Worm (Caenorhabditis elegans) whole organism, midembryonic: ENCODE data around the gene col-150.

ENCODE experiments used
- T22C8.4 ChIP-seq: fragments of 200-800 bp; sonication (Bioruptor generic); IDR thresholded peaks from 2 replicates; pipeline ENCODE4 v1.3.6; 2022; ENCODE audit warnings: missing genetic modification characterization, missing compliant biosample characterization
- cog-1 ChIP-seq: sonication (generic microtip); optimal IDR thresholded peaks from 2 replicates; lab custom pipeline; 2016; ENCODE audit warnings: missing genetic modification characterization, missing compliant biosample characterization
- flt-1 ChIP-seq: fragments of 200-800 bp; sonication (Bioruptor generic); IDR thresholded peaks from 2 replicates; pipeline ENCODE4 v1.3.6; 2022; ENCODE audit warnings: missing genetic modification characterization, missing compliant biosample characterization
- klf-2 ChIP-seq: fragments of 200-800 bp; sonication (Bioruptor generic); conservative IDR thresholded peaks from 2 replicates; pipeline ENCODE4 v1.3.6; 2022; ENCODE audit warnings: missing genetic modification reagents, missing genetic modification characterization, missing compliant biosample characterization
- med-1 ChIP-seq: sonication (generic microtip); optimal IDR thresholded peaks from 2 replicates; lab custom pipeline; 2017; ENCODE audit warnings: missing genetic modification characterization, mild to moderate bottlenecking, missing compliant biosample characterization, antibody characterized with exemption, missing genetic modification reagents; ENCODE audit not compliant: insufficient read depth
- ref-1 ChIP-seq: fragments of 200-800 bp; sonication (Bioruptor generic); conservative IDR thresholded peaks from 2 replicates; pipeline ENCODE4 v1.3.6; 2022; ENCODE audit warnings: missing genetic modification reagents, missing genetic modification characterization, missing compliant biosample characterization
- tab-1 ChIP-seq: fragments of 200-800 bp; sonication (Bioruptor generic); IDR thresholded peaks from 2 replicates; pipeline ENCODE4 v1.3.6; 2022; ENCODE audit warnings: missing genetic modification characterization, missing compliant biosample characterization
- ztf-23 ChIP-seq: fragments of 200-800 bp; sonication (Bioruptor generic); IDR thresholded peaks from 2 replicates; pipeline ENCODE4 v1.3.6; 2022; ENCODE audit warnings: missing genetic modification reagents, missing genetic modification characterization, missing compliant biosample characterization
- ztf-29 ChIP-seq: fragments of 200-800 bp; sonication (Bioruptor generic); IDR thresholded peaks from 2 replicates; pipeline ENCODE4 v1.3.6; 2022; ENCODE audit warnings: missing genetic modification reagents, missing genetic modification characterization, missing compliant biosample characterization

col-150 gene

DNA sequence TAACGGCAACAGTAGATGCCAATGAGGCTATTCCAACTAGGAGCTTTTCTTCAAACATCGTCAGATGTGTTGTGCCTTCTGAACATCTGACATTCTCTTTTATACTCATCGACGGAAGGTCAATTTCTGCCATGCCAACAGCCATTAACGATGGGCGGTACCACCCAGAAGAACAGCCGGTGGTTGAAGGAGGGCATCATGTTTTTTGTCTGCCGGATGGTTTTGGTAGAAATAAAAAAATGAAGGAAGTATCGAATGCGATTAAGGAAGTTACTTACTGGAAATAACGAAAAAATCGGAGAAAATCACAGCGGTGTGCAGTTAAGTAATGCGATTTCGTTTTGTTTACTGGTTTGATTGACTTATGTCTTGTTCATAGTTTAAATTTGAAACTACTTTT is at the start of gene col-150:
TSS of gene col-150 (minus strand) at position 101 of the 400 bp plus-strand sequence.
- TF ChIP-seq tab-1 (GFP tag; lab: Robert Waterston, UW) (no peak), ref-1 (GFP tag; lab: Robert Waterston, UW) (no peak), T22C8.4 (GFP tag; lab: Robert Waterston, UW) (no peak), flt-1 (GFP tag; lab: Robert Waterston, UW) (no peak), cog-1 (tag; lab: Kevin White, UChicago) (no peak), klf-2 (GFP tag; lab: Robert Waterston, UW) (no peak), ztf-23 (no peak), ztf-29 (GFP tag; lab: Robert Waterston, UW) (no peak), med-1 (GFP tag; lab: Kevin White, UChicago) (no peak)

DNA sequence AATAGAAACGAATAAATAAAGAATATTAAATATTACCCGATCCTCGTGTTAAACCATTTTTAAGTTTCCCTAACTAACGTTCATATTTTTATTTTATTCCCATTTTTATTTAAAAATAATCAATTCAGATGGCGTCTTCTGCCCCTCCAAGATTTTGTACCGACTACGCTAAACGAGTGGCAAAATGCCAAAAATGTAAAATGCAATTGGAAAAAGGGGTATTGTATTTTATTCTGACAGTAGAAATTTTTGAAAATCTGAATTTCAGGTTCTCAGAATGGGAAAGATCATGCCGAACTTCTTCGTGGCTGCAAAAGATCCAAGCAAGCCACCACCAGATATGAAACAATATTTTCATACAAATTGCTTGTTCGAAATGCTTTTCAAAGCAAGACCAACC is 48.5 kb upstream of the col-150 start, which contains the start of gene K07C5.3:
TSS of gene K07C5.3 (plus strand) at position 129 of the 400 bp plus-strand sequence.
- TF ChIP-seq ref-1 (GFP tag; lab: Robert Waterston, UW) (no peak), tab-1 (GFP tag; lab: Robert Waterston, UW) (no peak), klf-2 (GFP tag; lab: Robert Waterston, UW) (no peak), flt-1 (GFP tag; lab: Robert Waterston, UW) (no peak), ztf-29 (GFP tag; lab: Robert Waterston, UW) (no peak), ztf-23 (no peak), T22C8.4 (GFP tag; lab: Robert Waterston, UW) (no peak), cog-1 (tag; lab: Kevin White, UChicago) (no peak), med-1 (GFP tag; lab: Kevin White, UChicago) (no peak)

DNA sequence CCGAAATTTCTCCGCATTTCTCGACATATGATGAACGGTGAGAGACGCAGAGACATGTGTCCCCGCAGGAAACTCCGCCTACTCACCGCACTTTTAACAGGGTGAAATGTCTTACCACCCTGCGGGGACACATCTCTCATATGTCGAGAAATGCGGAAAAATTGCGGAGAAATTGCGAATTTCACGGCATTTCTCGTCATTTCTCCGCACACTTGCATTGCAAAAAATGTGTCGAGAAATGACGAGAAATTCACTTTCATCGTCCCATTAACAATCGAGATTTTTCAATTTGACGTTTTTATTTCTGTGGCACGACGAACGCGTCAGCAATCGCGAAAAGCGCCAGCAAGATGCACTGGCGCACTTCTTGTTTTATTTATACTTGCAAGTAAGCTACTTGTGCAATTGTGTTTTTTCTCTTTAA is 47.5 kb upstream of the col-150 start, which contains the start of gene K07C5.13:
TSS of gene K07C5.13 (plus strand) at position 151 of the 424 bp plus-strand sequence.
- TF ChIP-seq flt-1 (GFP tag; lab: Robert Waterston, UW) (peak; percentile 77), ztf-29 (GFP tag; lab: Robert Waterston, UW) (peak; percentile 44; the same call in 1 of the 2 replicates), ztf-23 (peak; percentile 79; the same call in 1 of the 2 replicates)

DNA sequence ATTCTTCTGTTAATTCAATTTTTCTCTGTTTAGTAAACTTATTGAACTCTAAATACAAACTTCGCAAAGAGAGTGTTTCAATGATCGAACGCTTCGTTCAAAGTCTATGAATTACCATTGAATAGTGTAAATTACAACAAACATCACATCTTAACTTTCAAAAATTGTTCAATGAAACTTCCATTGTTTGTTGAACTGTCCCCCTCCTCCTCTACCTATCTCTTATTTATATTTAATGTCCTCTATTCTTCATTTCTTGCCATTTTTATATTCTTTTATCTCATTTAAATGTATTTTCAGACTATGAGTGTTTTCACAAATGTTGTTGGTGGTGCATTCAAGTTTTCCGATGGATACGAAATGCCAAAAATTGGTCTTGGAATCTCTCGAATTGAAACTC is 44.8 kb upstream of the col-150 start, which contains the start of gene K07C5.2:
TSS of gene K07C5.2 (plus strand) at position 301 of the 400 bp plus-strand sequence.
- TF ChIP-seq T22C8.4 (GFP tag; lab: Robert Waterston, UW) (no peak), ref-1 (GFP tag; lab: Robert Waterston, UW) (no peak), ztf-23 (no peak), ztf-29 (GFP tag; lab: Robert Waterston, UW) (no peak), flt-1 (GFP tag; lab: Robert Waterston, UW) (no peak), klf-2 (GFP tag; lab: Robert Waterston, UW) (no peak), med-1 (GFP tag; lab: Kevin White, UChicago) (no peak), cog-1 (tag; lab: Kevin White, UChicago) (no peak), tab-1 (GFP tag; lab: Robert Waterston, UW) (no peak)

DNA sequence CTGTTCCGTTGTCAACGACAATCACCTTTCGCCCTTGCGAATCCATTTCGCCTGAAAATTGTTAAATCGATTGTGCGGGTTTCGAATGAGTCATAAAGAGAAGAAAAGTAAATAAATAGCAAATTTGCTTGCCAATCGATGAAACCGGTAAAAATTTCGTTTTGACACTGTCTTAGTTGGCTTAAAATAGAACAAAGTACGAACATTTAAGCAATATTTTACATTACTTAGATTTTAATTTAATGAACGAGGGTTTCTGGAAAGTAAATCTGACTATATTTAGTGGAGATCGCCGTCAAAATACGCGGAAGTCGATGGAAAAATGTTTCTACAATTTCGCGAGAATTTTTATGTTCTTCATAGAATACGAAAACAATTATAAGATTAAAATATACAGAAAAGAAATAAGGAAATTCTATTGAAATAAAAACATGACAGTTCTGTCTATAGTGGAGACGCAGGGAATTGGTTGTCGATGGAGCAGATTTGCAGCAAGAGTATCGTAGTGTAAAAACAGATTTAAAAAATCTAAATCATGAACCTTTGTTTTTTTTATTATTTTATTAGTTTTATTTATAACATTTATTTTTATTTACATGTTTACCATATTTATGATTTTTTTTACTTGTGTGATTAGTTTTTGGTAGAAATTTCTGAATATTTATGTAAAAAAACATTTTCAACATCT is 44.0 kb upstream of the col-150 start, which contains the start of gene arx-2:
TSS of gene arx-2 (minus strand) at position 51 of the 688 bp plus-strand sequence.
- TF ChIP-seq ref-1 (GFP tag; lab: Robert Waterston, UW) = no peak
- no peak for TF ChIP-seq T22C8.4 (GFP tag; lab: Robert Waterston, UW)
- TF ChIP-seq cog-1 (tag; lab: Kevin White, UChicago) = no peak
- no peak for TF ChIP-seq tab-1 (GFP tag; lab: Robert Waterston, UW)
- no peak for TF ChIP-seq ztf-23
- TF ChIP-seq med-1 (GFP tag; lab: Kevin White, UChicago) = no peak
- TF ChIP-seq flt-1 (GFP tag; lab: Robert Waterston, UW) = no peak
- no peak for TF ChIP-seq ztf-29 (GFP tag; lab: Robert Waterston, UW)
- TF ChIP-seq klf-2 (GFP tag; lab: Robert Waterston, UW) = no peak

DNA sequence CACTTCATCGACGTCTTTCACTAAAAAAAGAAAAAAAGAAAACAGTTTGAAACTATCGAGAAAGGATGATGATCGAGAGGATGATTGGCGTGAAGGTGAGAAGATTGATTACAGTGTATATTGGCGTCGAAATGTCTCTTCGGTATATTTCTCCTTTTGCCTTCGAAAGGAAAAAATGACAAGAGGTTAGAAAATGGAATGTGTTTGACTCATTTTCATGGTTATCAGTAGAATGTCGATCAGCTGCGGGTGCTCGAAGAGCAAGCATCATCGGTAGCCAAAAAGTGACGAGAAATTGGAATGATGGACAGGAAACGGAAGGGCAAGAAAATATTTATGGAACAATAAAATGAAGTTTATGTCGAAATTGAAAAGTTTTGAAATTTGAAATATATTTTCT is 39.4 kb upstream of the col-150 start:
- TF ChIP-seq tab-1 (GFP tag; lab: Robert Waterston, UW) (no peak), med-1 (GFP tag; lab: Kevin White, UChicago) (no peak), T22C8.4 (GFP tag; lab: Robert Waterston, UW) (no peak), ztf-29 (GFP tag; lab: Robert Waterston, UW) (no peak), cog-1 (tag; lab: Kevin White, UChicago) (no peak), klf-2 (GFP tag; lab: Robert Waterston, UW) (no peak), flt-1 (GFP tag; lab: Robert Waterston, UW) (no peak), ref-1 (GFP tag; lab: Robert Waterston, UW) (no peak)

DNA sequence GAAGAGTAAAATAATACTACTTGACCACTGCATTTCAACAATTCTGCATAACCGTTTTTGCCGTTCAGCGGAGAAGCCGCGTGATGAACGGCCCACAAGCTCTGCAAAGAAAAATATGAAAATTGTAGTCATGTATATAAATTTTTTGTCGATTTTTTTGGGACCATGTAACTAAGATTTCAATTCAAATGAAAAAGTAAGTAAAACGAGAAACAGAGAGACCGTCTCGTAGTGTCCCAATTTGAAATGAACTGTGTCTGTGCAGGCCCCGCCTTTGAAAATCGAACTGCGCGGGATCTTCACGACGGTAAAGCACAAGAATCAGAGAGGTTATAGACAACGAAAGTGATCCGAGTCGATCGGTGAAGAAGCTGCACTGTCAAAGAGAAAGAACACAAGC is 37.6 kb upstream of the col-150 start, which contains the start of gene crm-1:
TSS of gene crm-1 (minus strand) at position 101 of the 400 bp plus-strand sequence.
- TF ChIP-seq med-1 (GFP tag; lab: Kevin White, UChicago) = no peak
- no peak for TF ChIP-seq ref-1 (GFP tag; lab: Robert Waterston, UW)
- TF ChIP-seq cog-1 (tag; lab: Kevin White, UChicago) = no peak
- TF ChIP-seq flt-1 (GFP tag; lab: Robert Waterston, UW) = no peak
- TF ChIP-seq tab-1 (GFP tag; lab: Robert Waterston, UW) = no peak

DNA sequence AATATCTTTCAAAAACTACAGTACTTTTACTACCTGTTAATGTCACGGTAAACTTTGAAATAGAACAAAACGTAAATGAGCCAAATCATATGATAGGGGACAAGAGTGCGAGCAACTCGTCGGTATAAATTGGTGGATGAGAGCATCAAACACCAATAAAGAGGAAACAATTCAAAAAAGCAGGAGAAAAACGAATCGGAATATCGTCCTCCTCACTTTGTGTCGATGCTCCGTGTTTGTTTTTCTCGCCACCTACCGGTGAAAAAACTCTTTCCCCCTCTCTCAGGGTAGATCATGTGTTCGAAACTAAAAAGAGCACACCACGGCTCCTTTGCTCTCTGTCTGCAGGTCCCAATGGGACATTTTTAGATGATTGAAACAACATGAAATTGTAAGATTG is 33.6 kb upstream of the col-150 start:
- TF ChIP-seq ztf-29 (GFP tag; lab: Robert Waterston, UW) = no peak
- TF ChIP-seq ztf-23 = no peak

DNA sequence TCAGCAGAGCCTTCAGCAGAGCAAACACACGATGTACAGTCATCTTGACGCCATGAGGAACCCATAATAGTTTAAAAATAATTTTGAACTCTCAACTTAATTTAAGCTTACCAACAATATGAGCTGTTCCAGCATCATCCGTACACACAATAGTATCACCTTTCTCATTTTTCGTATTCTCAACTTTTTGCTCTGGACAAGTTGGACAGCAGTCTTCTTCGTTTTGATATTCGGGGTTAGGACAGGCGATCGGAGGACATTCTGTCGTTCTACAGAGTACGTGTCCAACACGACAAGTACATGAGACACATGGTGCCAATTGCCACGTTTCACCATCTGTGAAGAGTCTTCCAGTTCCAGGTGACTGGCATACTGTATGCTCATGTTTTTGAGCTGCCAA is 29.1 kb upstream of the col-150 start:
- no peak for TF ChIP-seq flt-1 (GFP tag; lab: Robert Waterston, UW)
